Worm (Caenorhabditis elegans) whole organism, L4 larva: ENCODE measurements around the gene ergo-1.

ENCODE experiments used
- egl-27 ChIP-seq: sonication (generic microtip); optimal IDR thresholded peaks from 3 replicates; lab custom pipeline; 2017; ENCODE audit warnings: missing biosample characterization, missing genetic modification reagents, missing genetic modification characterization
- pqm-1 ChIP-seq: sonication (generic microtip); optimal IDR thresholded peaks from 2 replicates; lab custom pipeline; 2017; ENCODE audit warnings: missing biosample characterization, missing genetic modification characterization
- spr-1 ChIP-seq: sonication (generic microtip); optimal IDR thresholded peaks from 2 replicates; lab custom pipeline; 2016; ENCODE audit warnings: mild to moderate bottlenecking, missing genetic modification characterization, missing compliant biosample characterization

DNA sequence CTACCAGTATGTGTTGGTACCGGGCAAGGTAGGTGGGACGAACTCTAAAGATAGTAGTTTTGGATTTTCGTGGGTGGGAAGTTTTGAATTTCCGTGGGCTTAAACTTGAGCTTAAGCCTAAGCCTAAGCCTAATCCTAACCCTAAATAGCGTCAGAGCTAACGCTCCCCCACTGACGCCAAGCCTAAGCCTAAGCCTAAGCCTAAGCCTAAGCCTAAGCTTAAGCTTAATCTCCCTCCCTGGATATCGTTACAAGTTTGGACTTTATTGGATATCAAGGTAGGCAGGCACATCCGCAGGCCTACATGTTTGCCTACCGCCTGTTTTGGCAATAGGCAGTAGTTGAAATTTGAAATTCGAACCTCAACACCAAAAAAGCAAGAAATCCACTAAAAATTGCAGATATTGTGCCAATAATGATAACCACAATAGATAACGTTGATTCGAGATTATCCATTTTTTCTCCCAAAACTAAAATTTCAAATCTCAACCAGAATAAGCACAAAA lies 44.0 kb downstream of the ergo-1 start, which contains the start of gene K10C9.4:
- no peak for TF ChIP-seq spr-1 (tag; lab: Kevin White, UChicago)
- no peak for TF ChIP-seq egl-27
- TF ChIP-seq pqm-1 (tag; lab: Kevin White, UChicago) = no peak
